Worm (Caenorhabditis elegans) whole organism, mixed stage, embryonic: ENCODE measurements around the gene Y52E8A.3.
A peak's percentile ranks its signal among the peaks of the same experiment; 100 is the strongest.

ENCODE experiments used
- M03D4.4 ChIP-seq: sonication (generic microtip); optimal IDR thresholded peaks from 2 replicates; lab custom pipeline; 2017; ENCODE audit warnings: mild to moderate bottlenecking, missing genetic modification characterization, missing compliant biosample characterization
- bed-3 ChIP-seq: fragments of 200-800 bp; sonication (Bioruptor generic); optimal IDR thresholded peaks from 3 replicates; lab custom pipeline; 2018; ENCODE audit warnings: mild to moderate bottlenecking, missing genetic modification characterization, moderate library complexity, missing compliant biosample characterization
- blmp-1 ChIP-seq: fragments of 150-350 bp; optimal IDR thresholded peaks from 2 replicates; lab custom pipeline; 2014; ENCODE audit warnings: missing biosample characterization, missing genetic modification characterization
- ceh-39 ChIP-seq: fragments of 150-350 bp; optimal IDR thresholded peaks from 2 replicates; lab custom pipeline; 2014; ENCODE audit warnings: missing biosample characterization, missing genetic modification characterization
- ceh-43 ChIP-seq: fragments of 200-800 bp; sonication (Bioruptor generic); optimal IDR thresholded peaks from 2 replicates; lab custom pipeline; 2018; ENCODE audit warnings: mild to moderate bottlenecking, missing genetic modification characterization, moderate library complexity, missing compliant biosample characterization
- ceh-83 ChIP-seq: fragments of 200-800 bp; sonication (Bioruptor generic); optimal IDR thresholded peaks from 2 replicates; lab custom pipeline; 2018; ENCODE audit warnings: mild to moderate bottlenecking, missing genetic modification characterization, missing compliant biosample characterization
- ces-1 ChIP-seq: fragments of 150-350 bp; optimal IDR thresholded peaks from 2 replicates; lab custom pipeline; 2014; ENCODE audit warnings: missing biosample characterization, missing genetic modification reagents, missing genetic modification characterization
- cnd-1 ChIP-seq: fragments of 200-800 bp; sonication (Bioruptor generic); optimal IDR thresholded peaks from 2 replicates; lab custom pipeline; 2018; ENCODE audit warnings: mild to moderate bottlenecking, missing genetic modification characterization, missing compliant biosample characterization
- drap-1 ChIP-seq: fragments of 200-800 bp; sonication (Bioruptor generic); optimal IDR thresholded peaks from 3 replicates; lab custom pipeline; 2018; ENCODE audit warnings: mild to moderate bottlenecking, missing genetic modification characterization, missing compliant biosample characterization
- elt-1 ChIP-seq: sonication (generic microtip); optimal IDR thresholded peaks from 2 replicates; lab custom pipeline; 2017; ENCODE audit warnings: missing genetic modification characterization, mild to moderate bottlenecking, missing compliant biosample characterization, antibody characterized with exemption, moderate library complexity, borderline replicate concordance; ENCODE audit not compliant: insufficient read depth
- elt-3 ChIP-seq: fragments of 150-350 bp; optimal IDR thresholded peaks from 2 replicates; lab custom pipeline; 2014; ENCODE audit warnings: missing biosample characterization, missing genetic modification characterization
- flh-1 ChIP-seq: fragments of 200-800 bp; sonication (Bioruptor generic); optimal IDR thresholded peaks from 2 replicates; lab custom pipeline; 2018; ENCODE audit warnings: mild to moderate bottlenecking, missing genetic modification characterization, moderate library complexity, missing compliant biosample characterization
- ham-2 ChIP-seq: fragments of 200-800 bp; sonication (Bioruptor generic); optimal IDR thresholded peaks from 2 replicates; lab custom pipeline; 2018; ENCODE audit warnings: mild to moderate bottlenecking, missing genetic modification characterization, missing compliant biosample characterization
- hlh-1 ChIP-seq: fragments of 150-350 bp; optimal IDR thresholded peaks from 2 replicates; lab custom pipeline; 2014; ENCODE audit warnings: missing biosample characterization, missing genetic modification reagents, missing genetic modification characterization
- lin-13 ChIP-seq: fragments of 150-350 bp; optimal IDR thresholded peaks from 2 replicates; lab custom pipeline; 2014; ENCODE audit warnings: missing biosample characterization, missing genetic modification characterization
- lsy-2 ChIP-seq: fragments of 150-350 bp; optimal IDR thresholded peaks from 2 replicates; lab custom pipeline; 2014; ENCODE audit warnings: missing biosample characterization, missing genetic modification characterization
- mab-5 ChIP-seq: fragments of 150-350 bp; optimal IDR thresholded peaks from 2 replicates; lab custom pipeline; 2014; ENCODE audit warnings: missing biosample characterization, missing genetic modification characterization
- mep-1 ChIP-seq: fragments of 150-350 bp; optimal IDR thresholded peaks from 2 replicates; lab custom pipeline; 2017; ENCODE audit warnings: missing biosample characterization, missing genetic modification reagents, missing genetic modification characterization, inconsistent platforms
- nhr-12 ChIP-seq: fragments of 150-350 bp; optimal IDR thresholded peaks from 2 replicates; lab custom pipeline; 2014; ENCODE audit warnings: missing biosample characterization, missing genetic modification characterization
- nhr-2 ChIP-seq: fragments of 150-350 bp; optimal IDR thresholded peaks from 2 replicates; lab custom pipeline; 2014; ENCODE audit warnings: missing biosample characterization, missing genetic modification characterization
- nhr-237 ChIP-seq: fragments of 150-350 bp; optimal IDR thresholded peaks from 2 replicates; lab custom pipeline; 2014; ENCODE audit warnings: missing biosample characterization, missing genetic modification characterization
- nhr-28 ChIP-seq: fragments of 150-350 bp; optimal IDR thresholded peaks from 2 replicates; lab custom pipeline; 2014; ENCODE audit warnings: missing biosample characterization, missing genetic modification characterization
- pha-4 ChIP-seq: fragments of 150-350 bp; optimal IDR thresholded peaks from 2 replicates; lab custom pipeline; 2018; ENCODE audit warnings: missing biosample characterization, missing genetic modification reagents, missing genetic modification characterization
- snpc-4 ChIP-seq: fragments of 150-350 bp; optimal IDR thresholded peaks from 2 replicates; lab custom pipeline; 2014; ENCODE audit warnings: missing biosample characterization, missing genetic modification characterization
- sptf-1 ChIP-seq: sonication (generic microtip); optimal IDR thresholded peaks from 2 replicates; lab custom pipeline; 2017; ENCODE audit warnings: mild to moderate bottlenecking, missing genetic modification characterization, moderate library complexity, missing compliant biosample characterization
- tbx-8 ChIP-seq: fragments of 200-800 bp; sonication (Bioruptor generic); optimal IDR thresholded peaks from 2 replicates; lab custom pipeline; 2018; ENCODE audit warnings: mild to moderate bottlenecking, missing genetic modification characterization, moderate library complexity, missing compliant biosample characterization
- unc-120 ChIP-seq: sonication (generic microtip); optimal IDR thresholded peaks from 2 replicates; lab custom pipeline; 2017; ENCODE audit warnings: missing genetic modification characterization, missing compliant biosample characterization; ENCODE audit not compliant: poor library complexity, severe bottlenecking
- unc-62 ChIP-seq: fragments of 150-350 bp; optimal IDR thresholded peaks from 2 replicates; lab custom pipeline; 2014; ENCODE audit warnings: missing biosample characterization, missing genetic modification reagents, missing genetic modification characterization
- zip-8 ChIP-seq: fragments of 150-350 bp; optimal IDR thresholded peaks from 2 replicates; lab custom pipeline; 2014; ENCODE audit warnings: missing biosample characterization, missing genetic modification characterization
- ztf-11 ChIP-seq: fragments of 150-350 bp; optimal IDR thresholded peaks from 2 replicates; lab custom pipeline; 2014; ENCODE audit warnings: missing biosample characterization, missing genetic modification characterization

Gene Y52E8A.3

ce11 chrII:4286921-4287320 lies 19.9 kb downstream of the Y52E8A.3 start:
- no peak for TF ChIP-seq drap-1
- TF ChIP-seq snpc-4 (tag; lab: Kevin White, UChicago): no peak
- TF ChIP-seq ceh-39 (tag; lab: Kevin White, UChicago): no peak
- no peak for TF ChIP-seq unc-120 (tag; lab: Kevin White, UChicago)
- no peak for TF ChIP-seq nhr-2
- TF ChIP-seq bed-3 (GFP tag; lab: Kevin White, UChicago): no peak
- no peak for TF ChIP-seq hlh-1 (tag; lab: Kevin White, UChicago)
- no peak for TF ChIP-seq ceh-83 (GFP tag; lab: Kevin White, UChicago)
- no peak for TF ChIP-seq lsy-2
- no peak for TF ChIP-seq nhr-28
- TF ChIP-seq ces-1 (GFP tag; lab: Kevin White, UChicago): no peak
- no peak for TF ChIP-seq ham-2 (GFP tag; lab: Kevin White, UChicago)
- TF ChIP-seq ceh-43 (GFP tag; lab: Kevin White, UChicago): no peak
- no peak for TF ChIP-seq nhr-12
- TF ChIP-seq nhr-237 (tag; lab: Kevin White, UChicago): no peak
- TF ChIP-seq tbx-8 (GFP tag; lab: Kevin White, UChicago): no peak
- TF ChIP-seq mep-1 (tag; lab: Kevin White, UChicago): no peak
- no peak for TF ChIP-seq elt-3
- TF ChIP-seq elt-1: no peak
- TF ChIP-seq, all 35 proteins: peak for 0

- no peak for TF ChIP-seq sptf-1 (tag; lab: Kevin White, UChicago)
- no peak for TF ChIP-seq bed-3 (GFP tag; lab: Kevin White, UChicago)
- TF ChIP-seq ces-1 (GFP tag; lab: Kevin White, UChicago): no peak
- no peak for TF ChIP-seq blmp-1 (tag; lab: Kevin White, UChicago)
- TF ChIP-seq cnd-1 (tag; lab: Kevin White, UChicago): no peak
- TF ChIP-seq drap-1: no peak
- no peak for TF ChIP-seq zip-8 (tag; lab: Kevin White, UChicago)
- no peak for TF ChIP-seq unc-120 (tag; lab: Kevin White, UChicago)
- TF ChIP-seq mep-1 (tag; lab: Kevin White, UChicago): no peak
- TF ChIP-seq ceh-83 (GFP tag; lab: Kevin White, UChicago): no peak
- TF ChIP-seq pha-4 (tag; lab: Kevin White, UChicago): no peak
- no peak for TF ChIP-seq ceh-39 (tag; lab: Kevin White, UChicago)
- TF ChIP-seq elt-1: no peak
- TF ChIP-seq nhr-237 (tag; lab: Kevin White, UChicago): no peak
- no peak for TF ChIP-seq mab-5 (tag; lab: Kevin White, UChicago)
- no peak for TF ChIP-seq flh-1 (GFP tag; lab: Kevin White, UChicago)
- TF ChIP-seq unc-62 (GFP tag; lab: Kevin White, UChicago): no peak
- TF ChIP-seq hlh-1 (tag; lab: Kevin White, UChicago): no peak
- no peak for TF ChIP-seq lin-13 (tag; lab: Kevin White, UChicago)
- no peak for TF ChIP-seq M03D4.4 (tag; lab: Kevin White, UChicago)
Observed at ce11 chrII:4284305-4285193, 22.2 kb downstream of the Y52E8A.3 start.

ce11 chrII:4281743-4282142 lies 25.0 kb downstream of the Y52E8A.3 start, which contains the start of gene C01F1.5:
Gene C01F1.5 (minus strand): TSS chrII:4281845.
- TF ChIP-seq nhr-28 (no peak), elt-3 (no peak), ztf-11 (tag; lab: Kevin White, UChicago) (no peak), unc-120 (tag; lab: Kevin White, UChicago) (no peak), flh-1 (GFP tag; lab: Kevin White, UChicago) (no peak)

ce11 chrII:4277639-4278038 lies 29.1 kb downstream of the Y52E8A.3 start:
- TF ChIP-seq M03D4.4 (tag; lab: Kevin White, UChicago) (no peak), ham-2 (GFP tag; lab: Kevin White, UChicago) (peak; percentile 52)

- peak; percentile 71 for TF ChIP-seq ces-1 (GFP tag; lab: Kevin White, UChicago)
- TF ChIP-seq ztf-11 (tag; lab: Kevin White, UChicago): no peak
- TF ChIP-seq blmp-1 (tag; lab: Kevin White, UChicago): no peak
Observed at ce11 chrII:4276924-4277323, 29.8 kb downstream of the Y52E8A.3 start.
